Fruit fly (Drosophila melanogaster): ENCODE data around the gene CG14218.

The CG14218 gene

DNA sequence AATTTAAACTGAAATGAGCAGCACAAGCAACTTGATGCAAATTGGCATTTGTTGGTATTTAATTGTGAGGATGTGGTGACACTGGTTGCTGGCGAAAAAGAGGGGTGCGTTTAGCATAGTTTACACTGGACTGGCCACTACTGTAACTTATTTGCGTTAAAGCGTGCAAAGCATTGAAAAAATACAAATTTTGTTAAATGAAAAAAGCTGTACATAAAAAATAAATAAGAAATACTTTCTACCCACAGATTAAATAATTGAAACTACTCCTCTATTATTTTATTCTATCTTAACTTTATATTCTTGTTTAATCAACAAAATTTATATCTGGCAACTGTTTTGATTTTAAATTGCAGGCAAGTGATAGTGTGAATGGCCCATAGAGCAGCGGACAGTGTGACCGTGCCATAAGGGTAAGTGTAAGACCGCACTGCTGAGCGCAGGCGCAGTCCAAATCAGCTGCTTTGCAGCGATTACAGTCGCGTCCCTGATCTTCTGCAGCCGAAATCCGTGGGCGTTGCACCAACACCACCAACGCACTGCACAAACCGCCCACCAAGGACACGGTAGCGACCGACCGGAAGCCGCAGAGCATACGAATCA lies 16.0 kb downstream of the CG14218 start, which contains the start of the genes Grip84 and car (continued):
- 0 out of 2 replicates have a peak, but pooled peaks have one; percentile 17 for TF ChIP-seq CG10321 (GFP tag; IDR thresholded peaks at IDR 0.05)
- TF ChIP-seq Antp (GFP tag; optimal IDR thresholded peaks at IDR 0.05): peak; percentile 44
- TF ChIP-seq CG2875 (GFP tag; optimal IDR thresholded peaks at IDR 0.05): no peak
- no peak; the same call in 1 of the 2 replicates for TF ChIP-seq CG1024 (GFP tag; IDR thresholded peaks at IDR 0.05)
- TF ChIP-seq dati (GFP tag; IDR thresholded peaks at IDR 0.05): no peak
- peak; percentile 58 for TF ChIP-seq stwl (tag; optimal IDR thresholded peaks at IDR 0.05)
- TF ChIP-seq Taf1 (GFP tag; IDR thresholded peaks at IDR 0.05): peak; percentile 44; the same call in 1 of the 2 replicates
- no peak for TF ChIP-seq CG10565 (GFP tag; optimal IDR thresholded peaks at IDR 0.05)
- peak; percentile 6 for TF ChIP-seq Atf3 (GFP tag; optimal IDR thresholded peaks at IDR 0.05)
- peak; percentile 24 for TF ChIP-seq CG5245 (GFP tag; optimal IDR thresholded peaks at IDR 0.05)
- TF ChIP-seq CG34422 (GFP tag; IDR thresholded peaks at IDR 0.05): peak; percentile 43; the same call in 1 of the 3 replicates
- TF ChIP-seq dmrt99B (tag; optimal IDR thresholded peaks at IDR 0.05): no peak
- peak; percentile 65 for TF ChIP-seq CG18619 (GFP tag; optimal IDR thresholded peaks at IDR 0.05)
- TF ChIP-seq ro (GFP tag; IDR thresholded peaks at IDR 0.05): no peak
- TF ChIP-seq CG10267 (tag; optimal IDR thresholded peaks at IDR 0.05): peak; percentile 64
- TF ChIP-seq Sry-δ (GFP tag; optimal IDR thresholded peaks at IDR 0.05): no peak
- peak; percentile 26 for TF ChIP-seq CG10654 (GFP tag; optimal IDR thresholded peaks at IDR 0.05)
- TF ChIP-seq nmo (GFP tag; optimal IDR thresholded peaks at IDR 0.05): peak; percentile 87
- no peak for TF ChIP-seq grn (GFP tag; optimal IDR thresholded peaks at IDR 0.05)
- peak; percentile 85 for TF ChIP-seq CG12391 (tag; optimal IDR thresholded peaks at IDR 0.05)
- peak; percentile 68 for TF ChIP-seq twi (tag; optimal IDR thresholded peaks at IDR 0.05)
- TF ChIP-seq sug (tag; optimal IDR thresholded peaks at IDR 0.05): peak; percentile 79
- TF ChIP-seq crol (GFP tag; IDR thresholded peaks at IDR 0.05): no peak
- peak; percentile 55 for TF ChIP-seq CG18476 (GFP tag; optimal IDR thresholded peaks at IDR 0.05)
- peak; percentile 11 for TF ChIP-seq CrebB (tag; optimal IDR thresholded peaks at IDR 0.05)
- TF ChIP-seq sr (GFP tag; IDR thresholded peaks at IDR 0.05): peak; percentile 97
- TF ChIP-seq CG1233 (GFP tag; optimal IDR thresholded peaks at IDR 0.05): peak; percentile 43
- TF ChIP-seq Eip74EF (GFP tag; optimal IDR thresholded peaks at IDR 0.05): no peak
- peak; percentile 50 for TF ChIP-seq slou (GFP tag; optimal IDR thresholded peaks at IDR 0.05)
- peak; percentile 69 for TF ChIP-seq CG4424 (GFP tag; optimal IDR thresholded peaks at IDR 0.05)
- no peak for TF ChIP-seq B-H2 (GFP tag; optimal IDR thresholded peaks at IDR 0.05)
- TF ChIP-seq wek (GFP tag; optimal IDR thresholded peaks at IDR 0.05): no peak
- no peak; the same call in 1 of the 2 replicates for TF ChIP-seq CG31441 (GFP tag; IDR thresholded peaks at IDR 0.05)
- TF ChIP-seq CG13287 (GFP tag; IDR thresholded peaks at IDR 0.05; ENCODE audit: partially characterized antibody): no peak
- peak; percentile 68 for TF ChIP-seq CG18262 (tag; optimal IDR thresholded peaks at IDR 0.05)
- peak; percentile 21 for TF ChIP-seq CG1647 (GFP tag; optimal IDR thresholded peaks at IDR 0.05)
- TF ChIP-seq HLH54F (GFP tag; optimal IDR thresholded peaks at IDR 0.05): peak; percentile 55
- no peak for TF ChIP-seq prd (optimal IDR thresholded peaks at IDR 0.05)
- TF ChIP-seq prd (GFP tag; IDR thresholded peaks at IDR 0.05): peak; percentile 77
- TF ChIP-seq nom (GFP tag; optimal IDR thresholded peaks at IDR 0.05): no peak
- no peak for TF ChIP-seq tna (GFP tag; IDR thresholded peaks at IDR 0.05; ENCODE audit: partially characterized antibody)
- no peak for TF ChIP-seq CG10147 (GFP tag; optimal IDR thresholded peaks at IDR 0.05)
- no peak for TF ChIP-seq CG16863 (GFP tag; optimal IDR thresholded peaks at IDR 0.05)
- peak; percentile 36 for TF ChIP-seq YL-1 (GFP tag; optimal IDR thresholded peaks at IDR 0.05)
- no peak for TF ChIP-seq abd-A (tag; optimal IDR thresholded peaks at IDR 0.05)
- TF ChIP-seq CG3838 (GFP tag; optimal IDR thresholded peaks at IDR 0.05): no peak
- TF ChIP-seq CkIIα-i1 (GFP tag; IDR thresholded peaks at IDR 0.05): no peak
- TF ChIP-seq CG1529 (GFP tag; optimal IDR thresholded peaks at IDR 0.05): no peak
- peak; percentile 49; the same call in 1 of the 2 replicates for TF ChIP-seq Oaz (GFP tag; IDR thresholded peaks at IDR 0.05)
- TF ChIP-seq CG14014 (GFP tag; IDR thresholded peaks at IDR 0.05): peak; percentile 60

All from whole organism, embryonic.